Worm (Caenorhabditis elegans): ENCODE results near the gene sri-10.

Gene sri-10

ce11 chrV:18806409-18806808 lies at the start of gene sri-10:
Gene sri-10 (minus strand): TSS chrV:18806509.
- no peak for TF ChIP-seq ceh-40 (GFP tag; IDR thresholded peaks at IDR 0.05)
- TF ChIP-seq sea-2 (GFP tag; IDR thresholded peaks at IDR 0.05), result no peak
- TF ChIP-seq pbrm-1 (GFP tag; IDR thresholded peaks at IDR 0.05), result no peak
- TF ChIP-seq hsf-1 (GFP tag; IDR thresholded peaks at IDR 0.05), result no peak
- TF ChIP-seq cebp-1 (GFP tag; IDR thresholded peaks at IDR 0.05), result no peak
- no peak for TF ChIP-seq cebp-1 (tag; optimal IDR thresholded peaks at IDR 0.05)
- TF ChIP-seq T07F8.4 (tag; optimal IDR thresholded peaks at IDR 0.05), result no peak
- no peak for TF ChIP-seq madf-10 (tag; optimal IDR thresholded peaks at IDR 0.05)
- TF ChIP-seq lin-40 (tag; optimal IDR thresholded peaks at IDR 0.05), result no peak
- no peak for TF ChIP-seq F10E7.11 (tag; optimal IDR thresholded peaks at IDR 0.05)
- no peak for TF ChIP-seq somi-1 (GFP tag; optimal IDR thresholded peaks at IDR 0.05)
- no peak for TF ChIP-seq ets-4 (GFP tag; optimal IDR thresholded peaks at IDR 0.05)
- TF ChIP-seq die-1 (tag; optimal IDR thresholded peaks at IDR 0.05), result no peak
- TF ChIP-seq B0261.1 (tag; optimal IDR thresholded peaks at IDR 0.05), result no peak
- no peak for TF ChIP-seq nfyb-1 (GFP tag; IDR thresholded peaks at IDR 0.05)
- no peak for TF ChIP-seq nfya-2 (GFP tag; IDR thresholded peaks at IDR 0.05)
- TF ChIP-seq lsy-27 (tag; optimal IDR thresholded peaks at IDR 0.05; ENCODE audit: borderline replicate concordance, insufficient read depth), result no peak
- no peak for TF ChIP-seq ekl-4 (GFP tag; IDR thresholded peaks at IDR 0.05)
- TF ChIP-seq dox-1 (GFP tag; IDR thresholded peaks at IDR 0.05), result no peak
- no peak for TF ChIP-seq Y53F4B.3 (GFP tag; IDR thresholded peaks at IDR 0.05)

ce11 chrV:18854788-18855187 lies 48.5 kb upstream of the sri-10 start:
- TF ChIP-seq F55B11.4 (tag; optimal IDR thresholded peaks at IDR 0.05; ENCODE audit: borderline replicate concordance, insufficient read depth) (no peak), Y67H2A.10 (GFP tag; conservative IDR thresholded peaks at IDR 0.05) (no peak)

- TF ChIP-seq athp-1 (tag; optimal IDR thresholded peaks at IDR 0.05), result no peak
- no peak for TF ChIP-seq hlh-12 (tag; optimal IDR thresholded peaks at IDR 0.05)
- TF ChIP-seq mes-4 (tag; optimal IDR thresholded peaks at IDR 0.05), result no peak
- TF ChIP-seq rpc-1 (optimal IDR thresholded peaks at IDR 0.05), result peak; percentile 14
- TF ChIP-seq rpc-1 (tag; optimal IDR thresholded peaks at IDR 0.05), result peak; percentile 58
- TF ChIP-seq cebp-2 (GFP tag; IDR thresholded peaks at IDR 0.05), result no peak
- no peak for TF ChIP-seq dox-1 (GFP tag; IDR thresholded peaks at IDR 0.05)
- no peak for TF ChIP-seq dpl-1 (GFP tag; optimal IDR thresholded peaks at IDR 0.05)
- TF ChIP-seq F39B2.1 (GFP tag; IDR thresholded peaks at IDR 0.05), result no peak
- TF ChIP-seq tbp1 (GFP tag; optimal IDR thresholded peaks at IDR 0.05), result peak; percentile 71
- no peak for TF ChIP-seq madf-8 (GFP tag; conservative IDR thresholded peaks at IDR 0.05)
- TF ChIP-seq let-526 (GFP tag; IDR thresholded peaks at IDR 0.05), result no peak
Measured at ce11 chrV:18848578-18848977, 42.3 kb upstream of the sri-10 start.

ce11 chrV:18846480-18846879 lies 40.2 kb upstream of the sri-10 start, which contains the start of gene nhr-230:
Gene nhr-230 (plus strand): TSS chrV:18846780.
- TF ChIP-seq lin-54 (GFP tag; optimal IDR thresholded peaks at IDR 0.05) (no peak), ztf-28 (GFP tag; IDR thresholded peaks at IDR 0.05) (no peak), somi-1 (GFP tag; optimal IDR thresholded peaks at IDR 0.05) (no peak), repo-1 (tag; optimal IDR thresholded peaks at IDR 0.05) (no peak), ceh-79 (tag; optimal IDR thresholded peaks at IDR 0.05) (no peak), madf-6 (GFP tag; IDR thresholded peaks at IDR 0.05) (no peak), K12H6.12 (tag; optimal IDR thresholded peaks at IDR 0.05) (no peak), ceh-40 (GFP tag; IDR thresholded peaks at IDR 0.05) (no peak), lsl-1 (GFP tag; optimal IDR thresholded peaks at IDR 0.05) (no peak), egl-18 (GFP tag; IDR thresholded peaks at IDR 0.05) (no peak), Y95B8A.8 (GFP tag; IDR thresholded peaks at IDR 0.05) (no peak), ama-1 (optimal IDR thresholded peaks at IDR 0.05) (no peak), ama-1 (GFP tag; optimal IDR thresholded peaks at IDR 0.05) (no peak), nfya-1 (tag; optimal IDR thresholded peaks at IDR 0.05; ENCODE audit: borderline replicate concordance, insufficient read depth) (no peak), attf-3 (GFP tag; conservative IDR thresholded peaks at IDR 0.05) (no peak), dpl-1 (GFP tag; optimal IDR thresholded peaks at IDR 0.05) (no peak), C17E4.6 (GFP tag; IDR thresholded peaks at IDR 0.05) (no peak), attf-5 (GFP tag; optimal IDR thresholded peaks at IDR 0.05) (no peak)
